Worm (Caenorhabditis elegans) whole organism, young adult: ENCODE data around the gene C16C8.19.

Experiments used
- F10E7.11 ChIP-seq: sonication (generic microtip); optimal IDR thresholded peaks from 2 replicates; lab custom pipeline; 2017; ENCODE audit warnings: mild to moderate bottlenecking, missing genetic modification characterization, moderate library complexity, missing compliant biosample characterization
- F23B12.7 ChIP-seq: sonication (generic microtip); optimal IDR thresholded peaks from 2 replicates; lab custom pipeline; 2017; ENCODE audit warnings: missing genetic modification characterization, mild to moderate bottlenecking, missing compliant biosample characterization, antibody characterized with exemption, moderate library complexity; ENCODE audit not compliant: insufficient read depth
- F33H1.4 ChIP-seq: fragments of 200-800 bp; sonication (Bioruptor generic); IDR thresholded peaks from 2 replicates; pipeline ENCODE4 v1.3.6; 2022; ENCODE audit warnings: missing genetic modification reagents, missing genetic modification characterization, missing compliant biosample characterization
- F37B4.10 ChIP-seq: fragments of 200-800 bp; sonication (Bioruptor generic); IDR thresholded peaks from 2 replicates; pipeline ENCODE4 v1.3.6; 2022; ENCODE audit warnings: missing genetic modification characterization, missing compliant biosample characterization
- F52B5.7 ChIP-seq: sonication (generic microtip); optimal IDR thresholded peaks from 2 replicates; lab custom pipeline; 2016; ENCODE audit warnings: mild to moderate bottlenecking, missing genetic modification characterization, missing compliant biosample characterization
- F55B11.4 ChIP-seq: sonication (generic microtip); optimal IDR thresholded peaks from 2 replicates; lab custom pipeline; 2016; ENCODE audit warnings: missing compliant biosample characterization, missing genetic modification characterization, borderline replicate concordance; ENCODE audit not compliant: insufficient read depth
- F57A8.1 ChIP-seq: fragments of 200-800 bp; sonication (Bioruptor generic); optimal IDR thresholded peaks from 2 replicates; lab custom pipeline; 2018; ENCODE audit warnings: mild to moderate bottlenecking, missing genetic modification characterization, moderate library complexity, missing compliant biosample characterization
- F57C9.4 ChIP-seq: sonication (generic microtip); optimal IDR thresholded peaks from 2 replicates; lab custom pipeline; 2017; ENCODE audit warnings: mild to moderate bottlenecking, missing genetic modification characterization, missing compliant biosample characterization
- T26A5.8 ChIP-seq: sonication (generic microtip); optimal IDR thresholded peaks from 2 replicates; lab custom pipeline; 2016; ENCODE audit warnings: missing genetic modification characterization, missing compliant biosample characterization
- Y53G8AR.9 ChIP-seq: fragments of 200-800 bp; sonication (Bioruptor generic); conservative IDR thresholded peaks from 2 replicates; pipeline ENCODE4 v1.3.6; 2022; ENCODE audit warnings: missing genetic modification reagents, missing genetic modification characterization, missing compliant biosample characterization
- Y56A3A.18 ChIP-seq: fragments of 200-800 bp; sonication (Bioruptor generic); IDR thresholded peaks from 2 replicates; pipeline ENCODE4 v1.3.6; 2022; ENCODE audit warnings: missing genetic modification reagents, missing genetic modification characterization, missing compliant biosample characterization
- Y67H2A.10 ChIP-seq: fragments of 200-800 bp; sonication (Bioruptor generic); conservative IDR thresholded peaks from 2 replicates; pipeline ENCODE4 v1.3.6; 2022; ENCODE audit warnings: missing genetic modification reagents, missing genetic modification characterization, missing compliant biosample characterization
- Y95B8A.8 ChIP-seq: fragments of 200-800 bp; sonication (Bioruptor generic); IDR thresholded peaks from 2 replicates; pipeline ENCODE4 v1.3.6; 2022; ENCODE audit warnings: missing genetic modification reagents, missing genetic modification characterization, missing compliant biosample characterization
- akir-1 ChIP-seq: fragments of 200-800 bp; sonication (Bioruptor generic); optimal IDR thresholded peaks from 2 replicates; lab custom pipeline; 2018; ENCODE audit warnings: mild to moderate bottlenecking, missing genetic modification characterization, moderate library complexity, missing compliant biosample characterization
- bed-2 ChIP-seq: fragments of 200-800 bp; sonication (Bioruptor generic); IDR thresholded peaks from 2 replicates; pipeline ENCODE4 v1.3.6; 2022; ENCODE audit warnings: missing genetic modification reagents, missing genetic modification characterization, missing compliant biosample characterization
- ccch-3 ChIP-seq: fragments of 200-800 bp; sonication (Bioruptor generic); optimal IDR thresholded peaks from 2 replicates; lab custom pipeline; 2018; ENCODE audit warnings: mild to moderate bottlenecking, missing genetic modification characterization, missing compliant biosample characterization
- cebp-1 ChIP-seq, 2 experiments: fragments of 200-800 bp in 1 of 2; sonication (Bioruptor generic) in 1 of 2; sonication (generic microtip) in 1 of 2; IDR thresholded peaks in 1 of 2; optimal IDR thresholded peaks in 1 of 2; 2 replicates each; pipeline versions ENCODE4 v1.3.6 to Lab custom; 2017 to 2022; ENCODE audit warnings: missing compliant biosample characterization in 2 of 2, missing genetic modification characterization in 2 of 2, mild to moderate bottlenecking in 1 of 2, missing genetic modification reagents in 1 of 2, moderate library complexity in 1 of 2
- cebp-2 ChIP-seq: fragments of 200-800 bp; sonication (Bioruptor generic); IDR thresholded peaks from 2 replicates; pipeline ENCODE4 v1.3.6; 2022; ENCODE audit warnings: missing genetic modification characterization, missing compliant biosample characterization
- ceh-79 ChIP-seq: sonication (generic microtip); optimal IDR thresholded peaks from 2 replicates; lab custom pipeline; 2017; ENCODE audit warnings: mild to moderate bottlenecking, missing genetic modification characterization, missing compliant biosample characterization
- ceh-91 ChIP-seq: fragments of 200-800 bp; sonication (Bioruptor generic); IDR thresholded peaks from 2 replicates; pipeline ENCODE4 v1.3.6; 2022; ENCODE audit warnings: missing genetic modification reagents, missing genetic modification characterization, missing compliant biosample characterization
- chd-7 ChIP-seq: sonication (generic microtip); optimal IDR thresholded peaks from 2 replicates; lab custom pipeline; 2016; ENCODE audit warnings: mild to moderate bottlenecking, missing genetic modification characterization, moderate library complexity, missing compliant biosample characterization
- dpff-1 ChIP-seq: sonication (generic microtip); optimal IDR thresholded peaks from 2 replicates; lab custom pipeline; 2017; ENCODE audit warnings: mild to moderate bottlenecking, missing genetic modification characterization, missing compliant biosample characterization
- egrh-3 ChIP-seq: fragments of 200-800 bp; sonication (Bioruptor generic); IDR thresholded peaks from 2 replicates; pipeline ENCODE4 v1.3.6; 2022; ENCODE audit warnings: missing genetic modification reagents, missing genetic modification characterization, missing compliant biosample characterization
- ets-4 ChIP-seq: fragments of 200-800 bp; sonication (Bioruptor generic); optimal IDR thresholded peaks from 2 replicates; lab custom pipeline; 2018; ENCODE audit warnings: mild to moderate bottlenecking, missing genetic modification characterization, missing compliant biosample characterization
- gei-17 ChIP-seq: fragments of 200-800 bp; sonication (Bioruptor generic); optimal IDR thresholded peaks from 2 replicates; lab custom pipeline; 2018; ENCODE audit warnings: mild to moderate bottlenecking, missing genetic modification characterization, missing compliant biosample characterization
- hlh-12 ChIP-seq: sonication (generic microtip); optimal IDR thresholded peaks from 2 replicates; lab custom pipeline; 2016; ENCODE audit warnings: missing genetic modification characterization, missing compliant biosample characterization
- hlh-26 ChIP-seq: fragments of 200-800 bp; sonication (Bioruptor generic); conservative IDR thresholded peaks from 2 replicates; pipeline ENCODE4 v1.3.6; 2022; ENCODE audit warnings: missing genetic modification reagents, missing genetic modification characterization, missing compliant biosample characterization
- hmg-1.2 ChIP-seq: fragments of 200-800 bp; sonication (Bioruptor generic); IDR thresholded peaks from 2 replicates; pipeline ENCODE4 v1.3.6; 2022; ENCODE audit warnings: missing genetic modification reagents, missing genetic modification characterization, missing compliant biosample characterization
- hmg-20 ChIP-seq: fragments of 200-800 bp; sonication (Bioruptor generic); IDR thresholded peaks from 2 replicates; pipeline ENCODE4 v1.3.6; 2022; ENCODE audit warnings: missing genetic modification reagents, missing genetic modification characterization, missing compliant biosample characterization
- hsf-1 ChIP-seq: fragments of 200-800 bp; sonication (Bioruptor generic); IDR thresholded peaks from 2 replicates; pipeline ENCODE4 v1.3.6; 2022; ENCODE audit warnings: missing genetic modification reagents, missing genetic modification characterization, missing compliant biosample characterization
- lin-40 ChIP-seq: sonication (generic microtip); optimal IDR thresholded peaks from 2 replicates; lab custom pipeline; 2016; ENCODE audit warnings: missing genetic modification characterization, mild to moderate bottlenecking, missing compliant biosample characterization, missing genotype, missing genetic modification reagents
- lir-1 ChIP-seq: fragments of 200-800 bp; sonication (Bioruptor generic); conservative IDR thresholded peaks from 2 replicates; pipeline ENCODE4 v1.3.6; 2022; ENCODE audit warnings: missing genetic modification reagents, missing genetic modification characterization, missing compliant biosample characterization
- madf-10 ChIP-seq: sonication (generic microtip); optimal IDR thresholded peaks from 2 replicates; lab custom pipeline; 2016; ENCODE audit warnings: mild to moderate bottlenecking, missing genetic modification characterization, missing compliant biosample characterization
- mes-4 ChIP-seq: sonication (generic microtip); optimal IDR thresholded peaks from 2 replicates; lab custom pipeline; 2016; ENCODE audit warnings: missing genotype, missing genetic modification characterization, missing compliant biosample characterization
- mxl-1 ChIP-seq: sonication (generic microtip); optimal IDR thresholded peaks from 2 replicates; lab custom pipeline; 2016; ENCODE audit warnings: missing genetic modification characterization, missing compliant biosample characterization
- nfya-2 ChIP-seq: fragments of 200-800 bp; sonication (Bioruptor generic); IDR thresholded peaks from 2 replicates; pipeline ENCODE4 v1.3.6; 2022; ENCODE audit warnings: missing genetic modification reagents, missing genetic modification characterization, missing compliant biosample characterization
- nhr-120 ChIP-seq: fragments of 200-800 bp; sonication (Bioruptor generic); IDR thresholded peaks from 2 replicates; pipeline ENCODE4 v1.3.6; 2022; ENCODE audit warnings: missing genetic modification characterization, missing compliant biosample characterization
- rcor-1 ChIP-seq: fragments of 200-800 bp; sonication (Bioruptor generic); IDR thresholded peaks from 2 replicates; pipeline ENCODE4 v1.3.6; 2022; ENCODE audit warnings: missing genetic modification reagents, missing genetic modification characterization, missing compliant biosample characterization
- rec-8 ChIP-seq, 2 experiments: sonication (generic microtip); optimal IDR thresholded peaks; 2 replicates each; lab custom pipeline; 2016; ENCODE audit warnings: mild to moderate bottlenecking in 2 of 2, missing genetic modification characterization in 2 of 2, missing genetic modification reagents in 2 of 2, missing genotype in 2 of 2, missing biosample characterization in 1 of 2, missing compliant biosample characterization in 1 of 2, moderate library complexity in 1 of 2
- snpc-4 ChIP-seq, 5 experiments: fragments of 150-350 bp in 1 of 5; sonication (generic microtip) in 4 of 5; optimal IDR thresholded peaks; 2 replicates each; lab custom pipeline; 2014 to 2018; ENCODE audit warnings: missing genetic modification characterization in 5 of 5, missing biosample characterization in 3 of 5, antibody characterized with exemption in 2 of 5, mild to moderate bottlenecking in 2 of 5, missing compliant biosample characterization in 2 of 5, missing genotype in 2 of 5, moderate library complexity in 2 of 5, missing genetic modification reagents in 1 of 5
- sptf-2 ChIP-seq: fragments of 200-800 bp; sonication (Bioruptor generic); optimal IDR thresholded peaks from 2 replicates; lab custom pipeline; 2018; ENCODE audit warnings: mild to moderate bottlenecking, missing genetic modification characterization, missing compliant biosample characterization
- tbp1 ChIP-seq: fragments of 200-800 bp; sonication (Bioruptor generic); optimal IDR thresholded peaks from 2 replicates; lab custom pipeline; 2018; ENCODE audit warnings: mild to moderate bottlenecking, missing genetic modification characterization, missing compliant biosample characterization
- tbx-9 ChIP-seq: sonication (generic microtip); optimal IDR thresholded peaks from 2 replicates; lab custom pipeline; 2016; ENCODE audit warnings: borderline replicate concordance, missing genetic modification characterization, inconsistent platforms, missing compliant biosample characterization
- xnd-1 ChIP-seq: sonication (generic microtip); optimal IDR thresholded peaks from 2 replicates; lab custom pipeline; 2016; ENCODE audit warnings: missing genotype, missing genetic modification reagents, missing genetic modification characterization, missing compliant biosample characterization
- zim-3 ChIP-seq: sonication (generic microtip); optimal IDR thresholded peaks from 2 replicates; lab custom pipeline; 2017; ENCODE audit warnings: mild to moderate bottlenecking, missing genetic modification characterization, moderate library complexity, missing compliant biosample characterization
- ztf-18 ChIP-seq: sonication (generic microtip); optimal IDR thresholded peaks from 2 replicates; lab custom pipeline; 2016; ENCODE audit warnings: missing genotype, mild to moderate bottlenecking, missing genetic modification characterization, missing compliant biosample characterization
- ztf-26 ChIP-seq: sonication (generic microtip); optimal IDR thresholded peaks from 2 replicates; lab custom pipeline; 2017; ENCODE audit warnings: missing genetic modification characterization, missing compliant biosample characterization
- ztf-6 ChIP-seq: fragments of 200-800 bp; sonication (Bioruptor generic); IDR thresholded peaks from 2 replicates; pipeline ENCODE4 v1.3.6; 2022; ENCODE audit warnings: missing genetic modification reagents, missing genetic modification characterization, missing compliant biosample characterization

Gene C16C8.19

ce11 chrII:3482231-3482630 is 23.9 kb downstream of the C16C8.19 start, which contains the start of gene smu-2 (continued):
- TF ChIP-seq chd-7 (tag; lab: Kevin White, UChicago) (no peak), ets-4 (GFP tag; lab: Kevin White, UChicago) (no peak), xnd-1 (tag; lab: Kevin White, UChicago) (no peak), Y95B8A.8 (GFP tag; lab: Robert Waterston, UW) (no peak), hsf-1 (GFP tag; lab: Robert Waterston, UW) (no peak), madf-10 (tag; lab: Kevin White, UChicago) (no peak), F57C9.4 (tag; lab: Kevin White, UChicago) (no peak), gei-17 (GFP tag; lab: Kevin White, UChicago) (no peak), lir-1 (GFP tag; lab: Robert Waterston, UW) (no peak), egrh-3 (no peak), dpff-1 (tag; lab: Kevin White, UChicago) (no peak), mes-4 (tag; lab: Kevin White, UChicago) (no peak), F37B4.10 (GFP tag; lab: Robert Waterston, UW) (no peak), F52B5.7 (tag; lab: Kevin White, UChicago) (no peak), rec-8 (tag; optimal IDR thresholded peaks at IDR 0.05; lab: Kevin White, UChicago) (peak; percentile 14 to 34), hlh-12 (tag; lab: Kevin White, UChicago) (no peak), T26A5.8 (tag; lab: Kevin White, UChicago) (no peak), F57A8.1 (GFP tag; lab: Kevin White, UChicago) (no peak), F55B11.4 (tag; lab: Kevin White, UChicago) (no peak), lin-40 (tag; lab: Kevin White, UChicago) (no peak), ceh-91 (GFP tag; lab: Robert Waterston, UW) (no peak), ztf-26 (tag; lab: Kevin White, UChicago) (no peak), hmg-20 (no peak), cebp-2 (GFP tag; lab: Robert Waterston, UW) (no peak), F33H1.4 (GFP tag; lab: Robert Waterston, UW) (no peak; the same call in none of the 2 replicates), tbp1 (GFP tag; lab: Kevin White, UChicago) (peak; percentile 44), ccch-3 (GFP tag; lab: Kevin White, UChicago) (no peak), F10E7.11 (tag; lab: Kevin White, UChicago) (no peak), ztf-18 (tag; lab: Kevin White, UChicago) (peak; percentile 13), sptf-2 (GFP tag; lab: Kevin White, UChicago) (no peak), ceh-79 (tag; lab: Kevin White, UChicago) (no peak), nfya-2 (no peak), bed-2 (GFP tag; lab: Robert Waterston, UW) (no peak), nhr-120 (GFP tag; lab: Robert Waterston, UW) (no peak), ztf-6 (GFP tag; lab: Robert Waterston, UW) (no peak), cebp-1 (GFP tag; IDR thresholded peaks at IDR 0.05; lab: Robert Waterston, UW) (no peak), cebp-1 (tag; optimal IDR thresholded peaks at IDR 0.05; lab: Kevin White, UChicago) (no peak), snpc-4 (GFP tag; optimal IDR thresholded peaks at IDR 0.05; lab: Kevin White, UChicago) (no peak), snpc-4 (tag; optimal IDR thresholded peaks at IDR 0.05; lab: Kevin White, UChicago) (peak in 1 of 4 experiments; percentile 23), zim-3 (tag; lab: Kevin White, UChicago) (no peak), akir-1 (GFP tag; lab: Kevin White, UChicago) (no peak), Y67H2A.10 (GFP tag; lab: Robert Waterston, UW) (no peak), hlh-26 (no peak), Y56A3A.18 (GFP tag; lab: Robert Waterston, UW) (no peak), hmg-1.2 (GFP tag; lab: Robert Waterston, UW) (peak; percentile 49; the same call in 1 of the 2 replicates), rcor-1 (GFP tag; lab: Robert Waterston, UW) (peak; percentile 35; the same call in 1 of the 2 replicates), Y53G8AR.9 (no peak), F23B12.7 (no peak), tbx-9 (no peak), mxl-1 (no peak)
